Worm (Caenorhabditis elegans): ENCODE data around the gene dnj-16.

ce11 chrIII:4224722-4225121 is 33.8 kb downstream of the dnj-16 start:
- TF ChIP-seq madf-5 (GFP tag; IDR thresholded peaks at IDR 0.05) = no peak
- no peak for TF ChIP-seq saeg-2 (GFP tag; IDR thresholded peaks at IDR 0.05)
- no peak for TF ChIP-seq aly-2 (tag; optimal IDR thresholded peaks at IDR 0.05)
- no peak for TF ChIP-seq skn-1 (tag; optimal IDR thresholded peaks at IDR 0.05)
- no peak for TF ChIP-seq dpl-1 (GFP tag; optimal IDR thresholded peaks at IDR 0.05)
- TF ChIP-seq nhr-11 (tag; optimal IDR thresholded peaks at IDR 0.05) = no peak
- TF ChIP-seq R02D3.7 (tag; optimal IDR thresholded peaks at IDR 0.05) = no peak
- no peak for TF ChIP-seq dve-1 (tag; optimal IDR thresholded peaks at IDR 0.05; ENCODE audit: insufficient read depth)
- no peak for TF ChIP-seq nhr-25 (tag; optimal IDR thresholded peaks at IDR 0.05; ENCODE audit: borderline replicate concordance, insufficient read depth)
- no peak for TF ChIP-seq F44E2.7 (GFP tag; IDR thresholded peaks at IDR 0.05)
- TF ChIP-seq ztf-11 (tag; optimal IDR thresholded peaks at IDR 0.05) = no peak
